Worm (Caenorhabditis elegans): Measurements from ENCODE around the gene C54D2.6.

DNA sequence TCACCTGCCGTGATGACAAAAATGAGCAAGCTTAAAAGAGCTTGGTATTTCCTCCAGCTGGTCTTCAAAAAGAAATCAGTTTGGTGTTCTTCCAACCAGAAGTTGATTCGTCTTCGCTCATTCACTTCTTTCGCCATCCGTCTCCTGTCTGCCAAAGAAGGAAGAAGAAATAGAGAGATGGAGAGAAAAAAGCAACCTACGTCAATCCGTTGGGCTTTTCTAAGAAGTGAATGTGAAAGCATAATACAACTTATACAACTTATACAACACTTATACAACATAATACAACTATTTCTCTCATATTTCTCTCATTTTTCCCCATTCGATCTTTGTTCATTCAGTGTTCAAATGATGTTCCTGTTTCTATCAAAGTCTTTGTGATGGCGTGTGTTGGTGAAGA, 36.3 kb downstream of the C54D2.6 start:
- no peak for TF ChIP-seq ceh-36 (tag; optimal IDR thresholded peaks at IDR 0.05)
- TF ChIP-seq F13C5.2 (tag; optimal IDR thresholded peaks at IDR 0.05) = no peak
- no peak for TF ChIP-seq ama-1 (optimal IDR thresholded peaks at IDR 0.05)
- TF ChIP-seq ceh-13 (GFP tag; optimal IDR thresholded peaks at IDR 0.05) = no peak
- TF ChIP-seq flt-1 (GFP tag; IDR thresholded peaks at IDR 0.05) = no peak
- no peak for TF ChIP-seq tbx-37 (GFP tag; conservative IDR thresholded peaks at IDR 0.05)
- no peak for TF ChIP-seq ets-7 (tag; optimal IDR thresholded peaks at IDR 0.05)
- TF ChIP-seq tra-4 (tag; optimal IDR thresholded peaks at IDR 0.05) = no peak
- no peak for TF ChIP-seq hnd-1 (tag; optimal IDR thresholded peaks at IDR 0.05)
- TF ChIP-seq sea-1 (GFP tag; conservative IDR thresholded peaks at IDR 0.05) = no peak
- no peak for TF ChIP-seq hmbx-1 (tag; optimal IDR thresholded peaks at IDR 0.05)
- no peak for TF ChIP-seq hmg-4 (GFP tag; optimal IDR thresholded peaks at IDR 0.05)
- TF ChIP-seq pes-1 (GFP tag; IDR thresholded peaks at IDR 0.05) = no peak

Measured in whole organism, early embryonic.